Worm (Caenorhabditis elegans) whole organism, young adult: ENCODE results near the gene C50E3.11.

Source experiments
- K11D2.4 ChIP-seq: fragments of 200-800 bp; sonication (Bioruptor generic); IDR thresholded peaks from 2 replicates; pipeline ENCODE4 v1.3.6; 2022; ENCODE audit warnings: missing genetic modification reagents, missing genetic modification characterization, missing compliant biosample characterization
- Y56A3A.18 ChIP-seq: fragments of 200-800 bp; sonication (Bioruptor generic); IDR thresholded peaks from 2 replicates; pipeline ENCODE4 v1.3.6; 2022; ENCODE audit warnings: missing genetic modification reagents, missing genetic modification characterization, missing compliant biosample characterization
- ama-1 ChIP-seq, 3 experiments: fragments of 150-350 bp in 1 of 3; sonication (generic microtip) in 2 of 3; optimal IDR thresholded peaks; 2 replicates each; lab custom pipeline; 2014 to 2018; ENCODE audit warnings: missing biosample characterization in 2 of 3, missing genetic modification characterization in 2 of 3, missing genetic modification reagents in 2 of 3
- cebp-1 ChIP-seq, 2 experiments: fragments of 200-800 bp in 1 of 2; sonication (Bioruptor generic) in 1 of 2; sonication (generic microtip) in 1 of 2; IDR thresholded peaks in 1 of 2; optimal IDR thresholded peaks in 1 of 2; 2 replicates each; pipeline versions ENCODE4 v1.3.6 to Lab custom; 2017 to 2022; ENCODE audit warnings: missing compliant biosample characterization in 2 of 2, missing genetic modification characterization in 2 of 2, mild to moderate bottlenecking in 1 of 2, missing genetic modification reagents in 1 of 2, moderate library complexity in 1 of 2
- ceh-27 ChIP-seq: fragments of 200-800 bp; sonication (Bioruptor generic); optimal IDR thresholded peaks from 2 replicates; lab custom pipeline; 2018; ENCODE audit warnings: mild to moderate bottlenecking, missing genetic modification characterization, moderate library complexity, missing compliant biosample characterization
- ceh-40 ChIP-seq: fragments of 200-800 bp; sonication (Bioruptor generic); IDR thresholded peaks from 2 replicates; pipeline ENCODE4 v1.3.6; 2022; ENCODE audit warnings: missing genetic modification characterization, missing compliant biosample characterization
- chd-7 ChIP-seq: sonication (generic microtip); optimal IDR thresholded peaks from 2 replicates; lab custom pipeline; 2016; ENCODE audit warnings: mild to moderate bottlenecking, missing genetic modification characterization, moderate library complexity, missing compliant biosample characterization
- fkh-3 ChIP-seq: sonication (generic microtip); optimal IDR thresholded peaks from 2 replicates; lab custom pipeline; 2016; ENCODE audit warnings: mild to moderate bottlenecking, missing genetic modification characterization, missing compliant biosample characterization
- lsy-27 ChIP-seq: sonication (generic microtip); optimal IDR thresholded peaks from 2 replicates; lab custom pipeline; 2017; ENCODE audit warnings: missing genetic modification characterization, mild to moderate bottlenecking, missing compliant biosample characterization, antibody characterized with exemption, missing genotype, borderline replicate concordance; ENCODE audit not compliant: insufficient read depth
- mcd-1 ChIP-seq: fragments of 200-800 bp; sonication (Bioruptor generic); IDR thresholded peaks from 2 replicates; pipeline ENCODE4 v1.3.6; 2022; ENCODE audit warnings: missing genetic modification reagents, missing genetic modification characterization, missing compliant biosample characterization
- mes-4 ChIP-seq: sonication (generic microtip); optimal IDR thresholded peaks from 2 replicates; lab custom pipeline; 2016; ENCODE audit warnings: missing genotype, missing genetic modification characterization, missing compliant biosample characterization
- snpc-4 ChIP-seq, 5 experiments: fragments of 150-350 bp in 1 of 5; sonication (generic microtip) in 4 of 5; optimal IDR thresholded peaks; 2 replicates each; lab custom pipeline; 2014 to 2018; ENCODE audit warnings: missing genetic modification characterization in 5 of 5, missing biosample characterization in 3 of 5, antibody characterized with exemption in 2 of 5, mild to moderate bottlenecking in 2 of 5, missing compliant biosample characterization in 2 of 5, missing genotype in 2 of 5, moderate library complexity in 2 of 5, missing genetic modification reagents in 1 of 5
- unc-62 ChIP-seq: fragments of 150-350 bp; optimal IDR thresholded peaks from 2 replicates; lab custom pipeline; 2014; ENCODE audit warnings: missing biosample characterization, missing genetic modification reagents, missing genetic modification characterization

DNA sequence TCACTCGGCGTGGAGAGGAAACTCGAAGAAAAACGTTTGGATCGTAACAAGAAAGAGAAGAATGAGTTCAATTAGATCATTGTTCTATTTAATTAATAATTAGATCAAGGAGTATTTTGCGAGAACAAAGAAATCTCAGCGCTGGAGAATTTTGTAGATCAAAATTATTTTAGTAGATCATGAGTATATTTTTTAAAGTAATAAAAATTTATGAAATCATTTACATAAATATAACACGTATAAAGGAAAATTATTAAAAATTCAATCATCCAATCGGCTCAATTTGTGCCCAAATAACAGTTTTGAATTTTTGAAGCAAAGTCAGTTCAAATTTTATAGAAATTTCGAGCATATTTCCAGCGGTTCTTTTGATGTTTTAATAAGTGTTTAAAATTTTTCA lies 20.9 kb upstream of the C50E3.11 start, which contains the start of gene C50E3.13:
- TF ChIP-seq fkh-3 (tag; lab: Kevin White, UChicago) (no peak), cebp-1 (GFP tag; IDR thresholded peaks at IDR 0.05; lab: Robert Waterston, UW) (no peak), cebp-1 (tag; optimal IDR thresholded peaks at IDR 0.05; lab: Kevin White, UChicago) (no peak), ama-1 (optimal IDR thresholded peaks at IDR 0.05; lab: Kevin White, UChicago) (no peak), ama-1 (GFP tag; optimal IDR thresholded peaks at IDR 0.05; lab: Kevin White, UChicago) (no peak), unc-62 (GFP tag; lab: Kevin White, UChicago) (no peak), ceh-27 (no peak), snpc-4 (GFP tag; optimal IDR thresholded peaks at IDR 0.05; lab: Kevin White, UChicago) (no peak), snpc-4 (tag; optimal IDR thresholded peaks at IDR 0.05; lab: Kevin White, UChicago) (no peak), ceh-40 (no peak), chd-7 (tag; lab: Kevin White, UChicago) (no peak), mes-4 (tag; lab: Kevin White, UChicago) (no peak), lsy-27 (tag; lab: Kevin White, UChicago) (no peak), mcd-1 (GFP tag; lab: Robert Waterston, UW) (no peak), Y56A3A.18 (GFP tag; lab: Robert Waterston, UW) (no peak), K11D2.4 (GFP tag; lab: Robert Waterston, UW) (no peak)
